Worm (Caenorhabditis elegans): Measurements from ENCODE around the gene idpb-1.
A peak's percentile ranks its signal among the peaks of the same experiment; 100 is the strongest.

Gene idpb-1

DNA sequence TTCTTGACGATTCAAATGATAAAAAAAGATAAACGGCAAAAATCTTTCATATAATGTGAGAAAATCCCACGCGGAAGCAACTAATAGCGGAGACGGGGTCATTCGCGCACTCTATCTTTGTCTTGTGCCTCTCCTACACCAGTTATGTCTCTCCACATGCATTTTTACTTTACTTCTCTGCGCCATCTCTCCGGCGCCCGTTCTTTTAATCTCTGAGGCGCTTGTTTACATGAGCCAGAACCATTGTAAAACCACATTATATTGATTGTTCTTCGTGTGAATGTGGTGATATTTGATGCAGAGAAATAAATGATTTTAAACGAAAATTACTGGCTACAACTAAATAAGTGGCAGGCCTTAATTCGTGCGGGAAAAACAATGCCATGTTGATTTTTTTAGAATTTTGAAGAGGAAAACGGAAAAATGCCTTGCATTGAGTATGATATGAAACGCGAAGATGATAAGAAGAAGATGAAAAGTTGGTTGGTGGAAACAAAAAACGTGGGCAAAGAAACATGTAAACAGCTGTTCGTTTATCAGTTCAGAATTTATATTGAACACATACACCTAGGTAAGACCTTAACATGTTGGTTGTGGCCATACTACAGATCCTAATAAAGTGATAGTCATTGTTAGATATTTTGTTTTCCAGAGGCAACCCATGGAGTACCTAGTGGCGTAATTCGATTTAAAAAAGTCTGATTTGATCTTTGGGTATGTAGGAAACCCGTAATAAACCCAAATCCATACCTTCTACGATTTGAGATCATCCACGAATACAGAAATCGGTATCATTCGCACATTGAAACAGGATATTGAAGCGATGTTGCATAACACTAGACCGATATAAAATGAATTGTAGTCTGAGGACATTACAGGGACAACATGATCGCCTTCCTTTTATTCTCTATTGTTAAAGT lies 9.2 kb upstream of the idpb-1 start, which contains the start of gene C04G6.2:
Gene C04G6.2, plus strand, starts transcription at position 870 of the 920 bp plus-strand sequence.
- TF ChIP-seq F49E8.2 (tag; optimal IDR thresholded peaks at IDR 0.05; ENCODE audit: borderline replicate concordance): no peak
- TF ChIP-seq zfp-2 (tag; optimal IDR thresholded peaks at IDR 0.05): no peak
- no peak for TF ChIP-seq ces-1 (GFP tag; optimal IDR thresholded peaks at IDR 0.05)
- no peak for TF ChIP-seq ztf-11 (tag; optimal IDR thresholded peaks at IDR 0.05)
- TF ChIP-seq hlh-11 (tag; optimal IDR thresholded peaks at IDR 0.05): peak; percentile 75
- no peak for TF ChIP-seq vab-7 (GFP tag; IDR thresholded peaks at IDR 0.05)
- TF ChIP-seq Y105C5A.15 (GFP tag; IDR thresholded peaks at IDR 0.05): no peak
- peak; percentile 30 for TF ChIP-seq nhr-28 (tag; optimal IDR thresholded peaks at IDR 0.05)
- TF ChIP-seq F10B5.3 (tag; optimal IDR thresholded peaks at IDR 0.05): no peak
- peak; percentile 64 for TF ChIP-seq pqm-1 (tag; optimal IDR thresholded peaks at IDR 0.05)
- TF ChIP-seq unc-62 (GFP tag; optimal IDR thresholded peaks at IDR 0.05 in 1 of 2): peak in 1 of 2 experiments; percentile 45
- no peak for TF ChIP-seq unc-62 (tag; optimal IDR thresholded peaks at IDR 0.05)
- no peak for TF ChIP-seq gei-8 (GFP tag; optimal IDR thresholded peaks at IDR 0.05)
- no peak for TF ChIP-seq spr-1 (tag; optimal IDR thresholded peaks at IDR 0.05)
- no peak for TF ChIP-seq dmd-8 (GFP tag; IDR thresholded peaks at IDR 0.05)
- TF ChIP-seq madf-5 (GFP tag; IDR thresholded peaks at IDR 0.05): no peak
- TF ChIP-seq zip-2 (tag; optimal IDR thresholded peaks at IDR 0.05): no peak
- no peak for TF ChIP-seq ceh-28 (tag; optimal IDR thresholded peaks at IDR 0.05)
- no peak for TF ChIP-seq F44E2.7 (GFP tag; IDR thresholded peaks at IDR 0.05)
- TF ChIP-seq php-3 (GFP tag; IDR thresholded peaks at IDR 0.05): no peak
- no peak for TF ChIP-seq lin-15B (tag; optimal IDR thresholded peaks at IDR 0.05)
- peak in 1 of 2 experiments; percentile 3 for TF ChIP-seq daf-16 (GFP tag; optimal IDR thresholded peaks at IDR 0.05)
- peak; percentile 81 for TF ChIP-seq daf-16 (tag; optimal IDR thresholded peaks at IDR 0.05)
- no peak for TF ChIP-seq ZK546.5 (tag; optimal IDR thresholded peaks at IDR 0.05)
- peak; percentile 59 for TF ChIP-seq dve-1 (tag; optimal IDR thresholded peaks at IDR 0.05; ENCODE audit: insufficient read depth)
- TF ChIP-seq cey-2 (tag; optimal IDR thresholded peaks at IDR 0.05; ENCODE audit: borderline replicate concordance, insufficient read depth): no peak
- TF ChIP-seq lsy-2 (tag; optimal IDR thresholded peaks at IDR 0.05): peak in 1 of 2 experiments; percentile 17
- no peak for TF ChIP-seq lin-29 (GFP tag; IDR thresholded peaks at IDR 0.05)
- TF ChIP-seq aly-2 (tag; optimal IDR thresholded peaks at IDR 0.05): no peak
- no peak for TF ChIP-seq unc-130 (GFP tag; optimal IDR thresholded peaks at IDR 0.05)
- no peak for TF ChIP-seq nhr-102 (tag; optimal IDR thresholded peaks at IDR 0.05)
- no peak for TF ChIP-seq egl-27 (tag; optimal IDR thresholded peaks at IDR 0.05)
- no peak for TF ChIP-seq daf-19 (GFP tag; conservative IDR thresholded peaks at IDR 0.05)
- no peak for TF ChIP-seq T26A8.4 (GFP tag; IDR thresholded peaks at IDR 0.05)
- no peak for TF ChIP-seq nhr-41 (GFP tag; IDR thresholded peaks at IDR 0.05)
- TF ChIP-seq lin-38 (GFP tag; IDR thresholded peaks at IDR 0.05): no peak
- no peak for TF ChIP-seq hif-1 (tag; optimal IDR thresholded peaks at IDR 0.05)
- TF ChIP-seq snpc-4 (tag; optimal IDR thresholded peaks at IDR 0.05): no peak
- no peak for TF ChIP-seq pha-4 (GFP tag; IDR thresholded peaks at IDR 0.05)
- TF ChIP-seq pha-4 (tag; optimal IDR thresholded peaks at IDR 0.05): peak; percentile 34
- TF ChIP-seq attf-4 (tag; optimal IDR thresholded peaks at IDR 0.05): no peak
- no peak for TF ChIP-seq Y75B8A.6 (GFP tag; IDR thresholded peaks at IDR 0.05)
- 0 out of 2 replicates have a peak, but pooled peaks have one; percentile 10 for TF ChIP-seq lin-1 (GFP tag; IDR thresholded peaks at IDR 0.05)
- TF ChIP-seq set-16 (GFP tag; IDR thresholded peaks at IDR 0.05): no peak
- TF ChIP-seq mes-2 (tag; optimal IDR thresholded peaks at IDR 0.05; ENCODE audit: poor library complexity, severe bottlenecking): peak; percentile 71
- no peak for TF ChIP-seq ZK337.2 (GFP tag; IDR thresholded peaks at IDR 0.05)
- no peak for TF ChIP-seq Y5F2A.4 (GFP tag; optimal IDR thresholded peaks at IDR 0.05)
- TF ChIP-seq fkh-10 (GFP tag; optimal IDR thresholded peaks at IDR 0.05): no peak
- no peak for TF ChIP-seq ztf-7 (tag; optimal IDR thresholded peaks at IDR 0.05)
- TF ChIP-seq mxl-2 (GFP tag; conservative IDR thresholded peaks at IDR 0.05): no peak
